Fruit fly (Drosophila melanogaster) whole organism, embryonic: ENCODE data around the gene CG7378.
A peak's percentile ranks its signal among the peaks of the same experiment; 100 is the strongest.

Experiments used
- Abd-B ChIP-seq: fragments of 200-800 bp; sonication (Bioruptor generic); optimal IDR thresholded peaks from 2 replicates; lab custom pipeline; 2018; ENCODE audit warnings: missing biosample characterization, mild to moderate bottlenecking, missing genetic modification characterization, moderate library complexity
- Atf-2 ChIP-seq: fragments of 200-800 bp; sonication (Bioruptor generic); optimal IDR thresholded peaks from 2 replicates; lab custom pipeline; 2016; ENCODE audit warnings: missing biosample characterization, missing genetic modification characterization
- CG10654 ChIP-seq: fragments of 200-800 bp; sonication (Bioruptor generic); optimal IDR thresholded peaks from 2 replicates; lab custom pipeline; 2016; ENCODE audit warnings: missing biosample characterization, missing genetic modification characterization
- CG1233 ChIP-seq: fragments of 200-800 bp; sonication (Bioruptor generic); optimal IDR thresholded peaks from 4 replicates; lab custom pipeline; 2018; ENCODE audit warnings: missing biosample characterization, mild to moderate bottlenecking, missing genetic modification characterization
- CG12391 ChIP-seq: fragments of 200-800 bp; sonication (Bioruptor generic); optimal IDR thresholded peaks from 3 replicates; lab custom pipeline; 2018; ENCODE audit warnings: missing biosample characterization, mild to moderate bottlenecking, missing genetic modification characterization, moderate library complexity
- CG13287 ChIP-seq: fragments of 200-800 bp; sonication (Bioruptor generic); IDR thresholded peaks from 2 replicates; pipeline ENCODE4 v1.3.6; 2022; ENCODE audit warnings: missing biosample characterization, missing genetic modification characterization; ENCODE audit not compliant: partially characterized antibody
- CG13775 ChIP-seq: fragments of 200-800 bp; sonication (Bioruptor generic); optimal IDR thresholded peaks from 3 replicates; lab custom pipeline; 2017; ENCODE audit warnings: missing biosample characterization, mild to moderate bottlenecking, missing genetic modification characterization
- CG16779 ChIP-seq: fragments of 200-800 bp; sonication (Bioruptor generic); IDR thresholded peaks from 2 replicates; pipeline ENCODE4 v1.3.6; 2022; ENCODE audit warnings: missing biosample characterization, missing genetic modification characterization
- CG2120 ChIP-seq: fragments of 200-800 bp; sonication (Bioruptor generic); optimal IDR thresholded peaks from 3 replicates; lab custom pipeline; 2016; ENCODE audit warnings: missing biosample characterization, missing genetic modification characterization
- CG2202 ChIP-seq: fragments of 200-800 bp; sonication (Bioruptor generic); optimal IDR thresholded peaks from 2 replicates; lab custom pipeline; 2018; ENCODE audit warnings: missing biosample characterization, mild to moderate bottlenecking, missing genetic modification characterization
- CG2875 ChIP-seq: fragments of 200-800 bp; sonication (Bioruptor generic); optimal IDR thresholded peaks from 2 replicates; lab custom pipeline; 2017; ENCODE audit warnings: missing biosample characterization, mild to moderate bottlenecking, missing genetic modification characterization, missing genetic modification reagents
- CG30020 ChIP-seq: fragments of 200-800 bp; optimal IDR thresholded peaks from 2 replicates; lab custom pipeline; 2019; ENCODE audit warnings: missing biosample characterization, mild to moderate bottlenecking, missing genetic modification characterization, moderate library complexity
- CG3065 ChIP-seq: fragments of 200-800 bp; sonication (Bioruptor generic); optimal IDR thresholded peaks from 2 replicates; lab custom pipeline; 2016; ENCODE audit warnings: missing biosample characterization, missing genetic modification characterization
- CG3163 ChIP-seq: fragments of 200-800 bp; sonication (Bioruptor generic); optimal IDR thresholded peaks from 3 replicates; lab custom pipeline; 2016; ENCODE audit warnings: missing biosample characterization, missing genetic modification characterization
- CG4424 ChIP-seq: fragments of 200-800 bp; sonication (Bioruptor generic); optimal IDR thresholded peaks from 3 replicates; lab custom pipeline; 2016; ENCODE audit warnings: missing biosample characterization, missing genetic modification characterization
- CG4617 ChIP-seq: fragments of 200-800 bp; sonication (Bioruptor generic); optimal IDR thresholded peaks from 3 replicates; lab custom pipeline; 2016; ENCODE audit warnings: missing biosample characterization, missing genetic modification characterization, borderline replicate concordance
- CG5953 ChIP-seq: fragments of 200-800 bp; sonication (Bioruptor generic); IDR thresholded peaks from 2 replicates; pipeline ENCODE4 v1.3.6; 2022; ENCODE audit warnings: missing biosample characterization, missing genetic modification characterization
- CG6791 ChIP-seq: fragments of 200-800 bp; sonication (Bioruptor generic); IDR thresholded peaks from 3 replicates; pipeline ENCODE4 v1.3.6; 2022; ENCODE audit warnings: missing biosample characterization, missing genetic modification characterization; ENCODE audit not compliant: partially characterized antibody
- CG7745 ChIP-seq: fragments of 200-800 bp; sonication (Bioruptor generic); optimal IDR thresholded peaks from 2 replicates; lab custom pipeline; 2018; ENCODE audit warnings: missing biosample characterization, mild to moderate bottlenecking, missing genetic modification characterization, moderate library complexity
- CG7839 ChIP-seq: fragments of 200-800 bp; sonication (Bioruptor generic); optimal IDR thresholded peaks from 3 replicates; lab custom pipeline; 2018; ENCODE audit warnings: missing biosample characterization, mild to moderate bottlenecking, missing genetic modification characterization, moderate library complexity
- CG9437 ChIP-seq: fragments of 200-800 bp; sonication (Bioruptor generic); optimal IDR thresholded peaks from 2 replicates; lab custom pipeline; 2018; ENCODE audit warnings: missing biosample characterization, mild to moderate bottlenecking, missing genetic modification characterization
- CG9797 ChIP-seq: fragments of 200-800 bp; sonication (Bioruptor generic); optimal IDR thresholded peaks from 3 replicates; lab custom pipeline; 2018; ENCODE audit warnings: missing biosample characterization, mild to moderate bottlenecking, missing genetic modification characterization
- Dip2 ChIP-seq: fragments of 200-800 bp; sonication (Bioruptor generic); IDR thresholded peaks from 2 replicates; pipeline ENCODE4 v1.3.6; 2022; ENCODE audit warnings: missing biosample characterization, missing genetic modification characterization
- Doc2 ChIP-seq: fragments of 200-800 bp; sonication (Bioruptor generic); IDR thresholded peaks from 2 replicates; pipeline ENCODE4 v1.3.6; 2022; ENCODE audit warnings: missing biosample characterization, missing genetic modification characterization
- Ets97D ChIP-seq: fragments of 200-800 bp; sonication (Bioruptor generic); optimal IDR thresholded peaks from 3 replicates; lab custom pipeline; 2016; ENCODE audit warnings: missing biosample characterization, missing genetic modification characterization
- Fer1 ChIP-seq: fragments of 200-800 bp; sonication (Bioruptor generic); optimal IDR thresholded peaks from 2 replicates; lab custom pipeline; 2017; ENCODE audit warnings: missing biosample characterization, mild to moderate bottlenecking, missing genetic modification characterization
- Fer3 ChIP-seq: fragments of 200-800 bp; sonication (Bioruptor generic); optimal IDR thresholded peaks from 2 replicates; lab custom pipeline; 2018; ENCODE audit warnings: missing biosample characterization, mild to moderate bottlenecking, missing genetic modification characterization, moderate library complexity
- MBD-R2 ChIP-seq: fragments of 200-800 bp; sonication (Bioruptor generic); IDR thresholded peaks from 2 replicates; pipeline ENCODE4 v1.3.6; 2022; ENCODE audit warnings: missing biosample characterization, missing genetic modification characterization
- Mes4 ChIP-seq: fragments of 200-800 bp; sonication (Bioruptor generic); optimal IDR thresholded peaks from 2 replicates; lab custom pipeline; 2016; ENCODE audit warnings: missing biosample characterization, missing genetic modification characterization
- Nf-YC ChIP-seq: fragments of 200-800 bp; optimal IDR thresholded peaks from 3 replicates; lab custom pipeline; 2019; ENCODE audit warnings: missing biosample characterization, mild to moderate bottlenecking, missing genetic modification characterization, moderate library complexity
- Sin3A ChIP-seq: fragments of >200 bp; optimal IDR thresholded peaks from 2 replicates; lab custom pipeline; 2018
- Sry-δ ChIP-seq: fragments of 200-800 bp; sonication (Bioruptor generic); optimal IDR thresholded peaks from 2 replicates; lab custom pipeline; 2016; ENCODE audit warnings: missing biosample characterization, missing genetic modification characterization
- al ChIP-seq: fragments of 200-800 bp; sonication (Bioruptor generic); IDR thresholded peaks from 2 replicates; pipeline ENCODE4 v1.3.6; 2022; ENCODE audit warnings: missing biosample characterization, missing genetic modification characterization
- da ChIP-seq: fragments of 200-800 bp; sonication (Bioruptor generic); optimal IDR thresholded peaks from 2 replicates; lab custom pipeline; 2016; ENCODE audit warnings: missing biosample characterization, missing genetic modification characterization
- dysf ChIP-seq: fragments of 200-800 bp; sonication (Bioruptor generic); IDR thresholded peaks from 3 replicates; pipeline ENCODE4 v1.3.6; 2022; ENCODE audit warnings: missing biosample characterization, missing genetic modification characterization
- ems ChIP-seq: fragments of 200-800 bp; sonication (Bioruptor generic); optimal IDR thresholded peaks from 3 replicates; lab custom pipeline; 2016; ENCODE audit warnings: missing biosample characterization, missing genetic modification characterization
- eve ChIP-seq, 2 experiments: fragments of >200 bp; optimal IDR thresholded peaks; 2 replicates each; lab custom pipeline; 2017; ENCODE audit warnings: missing biosample characterization in 2 of 2, missing genetic modification characterization in 2 of 2
- gt ChIP-seq: fragments of 200-800 bp; sonication (Bioruptor generic); IDR thresholded peaks from 2 replicates; pipeline ENCODE4 v1.3.6; 2022; ENCODE audit warnings: missing biosample characterization, missing genetic modification characterization
- her ChIP-seq: fragments of 200-800 bp; sonication (Bioruptor generic); optimal IDR thresholded peaks from 2 replicates; lab custom pipeline; 2016; ENCODE audit warnings: missing biosample characterization, missing genetic modification characterization
- hkb ChIP-seq, 2 experiments: fragments of 200-800 bp in 1 of 2; fragments of >200 bp in 1 of 2; sonication (Bioruptor generic) in 1 of 2; IDR thresholded peaks in 1 of 2; optimal IDR thresholded peaks in 1 of 2; 2 replicates each; pipeline versions ENCODE4 v1.3.6 to Lab custom; 2017 to 2022; ENCODE audit warnings: missing biosample characterization in 1 of 2, missing genetic modification characterization in 1 of 2
- kah ChIP-seq: fragments of 200-800 bp; sonication (Bioruptor generic); optimal IDR thresholded peaks from 2 replicates; lab custom pipeline; 2018; ENCODE audit warnings: missing biosample characterization, mild to moderate bottlenecking, missing genetic modification characterization
- lbe ChIP-seq: fragments of 200-800 bp; sonication (Bioruptor generic); optimal IDR thresholded peaks from 2 replicates; lab custom pipeline; 2016; ENCODE audit warnings: missing biosample characterization, mild to moderate bottlenecking, missing genetic modification characterization
- maf-S ChIP-seq: fragments of 200-800 bp; sonication (Bioruptor generic); optimal IDR thresholded peaks from 2 replicates; lab custom pipeline; 2016; ENCODE audit warnings: missing biosample characterization, missing genetic modification characterization
- odd ChIP-seq: fragments of 200-800 bp; sonication (Bioruptor generic); optimal IDR thresholded peaks from 2 replicates; lab custom pipeline; 2017; ENCODE audit warnings: missing biosample characterization, mild to moderate bottlenecking, missing genetic modification characterization
- row ChIP-seq: fragments of 200-800 bp; sonication (Bioruptor generic); IDR thresholded peaks from 3 replicates; pipeline ENCODE4 v1.3.6; 2022; ENCODE audit warnings: missing biosample characterization, missing genetic modification characterization
- scrt ChIP-seq: fragments of 200-800 bp; sonication (Bioruptor generic); optimal IDR thresholded peaks from 2 replicates; lab custom pipeline; 2018; ENCODE audit warnings: missing biosample characterization, mild to moderate bottlenecking, missing genetic modification characterization, moderate library complexity
- toy ChIP-seq: fragments of 200-800 bp; sonication (Bioruptor generic); IDR thresholded peaks from 2 replicates; pipeline ENCODE4 v1.3.6; 2022; ENCODE audit warnings: missing biosample characterization, missing genetic modification characterization
- unc-4 ChIP-seq: fragments of 200-800 bp; sonication (Bioruptor generic); IDR thresholded peaks from 2 replicates; pipeline ENCODE4 v1.3.6; 2022; ENCODE audit warnings: missing biosample characterization, missing genetic modification characterization; ENCODE audit not compliant: partially characterized antibody
- zen ChIP-seq: fragments of 200-800 bp; sonication (Bioruptor generic); optimal IDR thresholded peaks from 3 replicates; lab custom pipeline; 2018; ENCODE audit warnings: missing biosample characterization, mild to moderate bottlenecking, missing genetic modification characterization, moderate library complexity
- zen2 ChIP-seq: fragments of 200-800 bp; sonication (Bioruptor generic); IDR thresholded peaks from 3 replicates; pipeline ENCODE4 v1.3.6; 2022; ENCODE audit warnings: missing biosample characterization, missing genetic modification characterization; ENCODE audit not compliant: partially characterized antibody

CG7378 gene

dm6 chrX:18883999-18884671 lies 16.1 kb upstream of the CG7378 start, which contains the start of gene CG7332 (continued):
- peak; percentile 44 for TF ChIP-seq MBD-R2 (GFP tag; lab: Robert Waterston, UW)
- TF ChIP-seq unc-4 (GFP tag; lab: Robert Waterston, UW): peak; percentile 50; the same call in 1 of the 2 replicates
- TF ChIP-seq maf-S (GFP tag; lab: Kevin White, UChicago): no peak
- TF ChIP-seq CG2875 (GFP tag; lab: Kevin White, UChicago): no peak
- no peak for TF ChIP-seq CG2202 (tag; lab: Kevin White, UChicago)
- TF ChIP-seq ems: no peak
- no peak for TF ChIP-seq CG10654
- TF ChIP-seq Ets97D: peak; percentile 14
- TF ChIP-seq CG30020 (tag; lab: Kevin White, UChicago): peak; percentile 21
- no peak for TF ChIP-seq dysf
- peak; percentile 19 for TF ChIP-seq CG4424
- TF ChIP-seq Fer1 (GFP tag; lab: Kevin White, UChicago): no peak
- TF ChIP-seq odd (GFP tag; lab: Kevin White, UChicago): no peak
- peak; percentile 29; the same call in 1 of the 3 replicates for TF ChIP-seq row (GFP tag; lab: Robert Waterston, UW)
- TF ChIP-seq CG9437 (GFP tag; lab: Kevin White, UChicago): peak; percentile 59
- no peak for TF ChIP-seq zen
- TF ChIP-seq CG3163 (GFP tag; lab: Kevin White, UChicago): no peak
- no peak for TF ChIP-seq Dip2 (GFP tag; lab: Robert Waterston, UW)
- no peak for TF ChIP-seq Mes4
- TF ChIP-seq Fer3: no peak
- no peak for TF ChIP-seq CG3065 (GFP tag; lab: Kevin White, UChicago)
- no peak for TF ChIP-seq Atf-2 (GFP tag; lab: Kevin White, UChicago)
- no peak for TF ChIP-seq lbe (GFP tag; lab: Kevin White, UChicago)
- TF ChIP-seq CG6791 (GFP tag; lab: Robert Waterston, UW): peak; percentile 80
- TF ChIP-seq scrt (GFP tag; lab: Kevin White, UChicago): no peak
- no peak for TF ChIP-seq Nf-YC (tag; lab: Kevin White, UChicago)
- peak; percentile 28 for TF ChIP-seq CG4617
- TF ChIP-seq Sin3A: peak; percentile 74
- no peak for TF ChIP-seq hkb (optimal IDR thresholded peaks at IDR 0.05; lab: Kevin White, UChicago)
- peak; percentile 50 for TF ChIP-seq hkb (GFP tag; IDR thresholded peaks at IDR 0.05; lab: Robert Waterston, UW)
- peak; percentile 69 for TF ChIP-seq Sry-δ
- no peak for TF ChIP-seq CG7745
- TF ChIP-seq CG13287: peak; percentile 63
- no peak for TF ChIP-seq CG7839
- no peak for TF ChIP-seq kah (GFP tag; lab: Kevin White, UChicago)
- TF ChIP-seq CG13775 (GFP tag; lab: Kevin White, UChicago): no peak
- TF ChIP-seq Abd-B (GFP tag; lab: Kevin White, UChicago): no peak
- no peak for TF ChIP-seq eve (GFP tag; optimal IDR thresholded peaks at IDR 0.05; lab: Kevin White, UChicago)
- TF ChIP-seq CG2120: peak; percentile 15
- TF ChIP-seq CG12391 (tag; lab: Kevin White, UChicago): no peak
- TF ChIP-seq zen2: no peak
- TF ChIP-seq toy (GFP tag; lab: Robert Waterston, UW): no peak
- no peak for TF ChIP-seq Doc2 (GFP tag; lab: Robert Waterston, UW)
- TF ChIP-seq CG5953: no peak
- TF ChIP-seq CG16779 (GFP tag; lab: Robert Waterston, UW): no peak
- no peak for TF ChIP-seq CG1233 (GFP tag; lab: Kevin White, UChicago)
- no peak for TF ChIP-seq her
- no peak for TF ChIP-seq da (GFP tag; lab: Kevin White, UChicago)
- TF ChIP-seq al (GFP tag; lab: Robert Waterston, UW): no peak
- no peak for TF ChIP-seq gt (GFP tag; lab: Robert Waterston, UW)
- peak; percentile 69 for TF ChIP-seq CG9797 (GFP tag; lab: Kevin White, UChicago)
